Fruit fly (Drosophila melanogaster) whole organism, embryonic: ENCODE measurements around the gene CG43925.

ENCODE experiments used
- Bdp1 ChIP-seq: fragments of 200-800 bp; sonication (Bioruptor generic); optimal IDR thresholded peaks from 3 replicates; lab custom pipeline; 2016; ENCODE audit warnings: missing biosample characterization, missing genetic modification characterization
- CG12299 ChIP-seq: fragments of 200-800 bp; sonication (Bioruptor generic); optimal IDR thresholded peaks from 2 replicates; lab custom pipeline; 2018; ENCODE audit warnings: missing biosample characterization, mild to moderate bottlenecking, missing genetic modification characterization
- CG14441 ChIP-seq: fragments of 200-800 bp; sonication (Bioruptor generic); IDR thresholded peaks from 2 replicates; pipeline ENCODE4 v1.3.6; 2022; ENCODE audit warnings: missing biosample characterization, missing genetic modification characterization
- CG15514 ChIP-seq: fragments of 200-800 bp; sonication (Bioruptor generic); optimal IDR thresholded peaks from 3 replicates; lab custom pipeline; 2017; ENCODE audit warnings: missing biosample characterization, missing genetic modification characterization, mild to moderate bottlenecking, moderate library complexity, missing genetic modification reagents
- CG15696 ChIP-seq: fragments of 200-800 bp; sonication (Bioruptor generic); optimal IDR thresholded peaks from 2 replicates; lab custom pipeline; 2019; ENCODE audit warnings: missing biosample characterization, mild to moderate bottlenecking, missing genetic modification characterization, moderate library complexity
- CG17328 ChIP-seq: fragments of 200-800 bp; sonication (Bioruptor generic); IDR thresholded peaks from 2 replicates; pipeline ENCODE4 v1.3.6; 2022; ENCODE audit warnings: missing biosample characterization, missing genetic modification characterization
- CG17912 ChIP-seq: fragments of 200-800 bp; sonication (Bioruptor generic); optimal IDR thresholded peaks from 2 replicates; lab custom pipeline; 2018; ENCODE audit warnings: missing biosample characterization, mild to moderate bottlenecking, missing genetic modification characterization
- CG2202 ChIP-seq: fragments of 200-800 bp; sonication (Bioruptor generic); optimal IDR thresholded peaks from 2 replicates; lab custom pipeline; 2018; ENCODE audit warnings: missing biosample characterization, mild to moderate bottlenecking, missing genetic modification characterization
- CG2678 ChIP-seq: fragments of 200-800 bp; sonication (Bioruptor generic); optimal IDR thresholded peaks from 3 replicates; lab custom pipeline; 2019; ENCODE audit warnings: missing biosample characterization, mild to moderate bottlenecking, missing genetic modification characterization, moderate library complexity
- CG3065 ChIP-seq: fragments of 200-800 bp; sonication (Bioruptor generic); optimal IDR thresholded peaks from 2 replicates; lab custom pipeline; 2016; ENCODE audit warnings: missing biosample characterization, missing genetic modification characterization
- CG31365 ChIP-seq: fragments of 200-800 bp; sonication (Bioruptor generic); optimal IDR thresholded peaks from 2 replicates; lab custom pipeline; 2018; ENCODE audit warnings: missing biosample characterization, mild to moderate bottlenecking, missing genetic modification characterization
- CG34224 ChIP-seq: fragments of 200-800 bp; sonication (Bioruptor generic); IDR thresholded peaks from 3 replicates; pipeline ENCODE4 v1.3.6; 2022; ENCODE audit warnings: missing biosample characterization, missing genetic modification characterization; ENCODE audit not compliant: partially characterized antibody
- CG34422 ChIP-seq: fragments of 200-800 bp; sonication (Bioruptor generic); IDR thresholded peaks from 3 replicates; pipeline ENCODE4 v1.3.6; 2022; ENCODE audit warnings: missing biosample characterization, missing genetic modification characterization
- CG3847 ChIP-seq: fragments of 200-800 bp; sonication (Bioruptor generic); IDR thresholded peaks from 2 replicates; pipeline ENCODE4 v1.3.6; 2022; ENCODE audit warnings: missing biosample characterization, missing genetic modification characterization
- CG4854 ChIP-seq: fragments of 200-800 bp; sonication (Bioruptor generic); optimal IDR thresholded peaks from 2 replicates; lab custom pipeline; 2016; ENCODE audit warnings: missing biosample characterization, missing genetic modification characterization, inconsistent platforms
- CG5180 ChIP-seq: fragments of 200-800 bp; sonication (Bioruptor generic); optimal IDR thresholded peaks from 3 replicates; lab custom pipeline; 2017; ENCODE audit warnings: missing biosample characterization, missing genetic modification characterization, mild to moderate bottlenecking, moderate library complexity, missing genetic modification reagents
- CG6175 ChIP-seq: fragments of 200-800 bp; sonication (Bioruptor generic); IDR thresholded peaks from 3 replicates; pipeline ENCODE4 v1.3.6; 2022; ENCODE audit warnings: missing biosample characterization, missing genetic modification characterization
- CG7786 ChIP-seq: fragments of 200-800 bp; sonication (Bioruptor generic); optimal IDR thresholded peaks from 2 replicates; lab custom pipeline; 2016; ENCODE audit warnings: missing biosample characterization, missing genetic modification characterization
- CG7839 ChIP-seq: fragments of 200-800 bp; sonication (Bioruptor generic); optimal IDR thresholded peaks from 3 replicates; lab custom pipeline; 2018; ENCODE audit warnings: missing biosample characterization, mild to moderate bottlenecking, missing genetic modification characterization, moderate library complexity
- CG7928 ChIP-seq: fragments of 200-800 bp; sonication (Bioruptor generic); optimal IDR thresholded peaks from 2 replicates; lab custom pipeline; 2017; ENCODE audit warnings: missing biosample characterization, mild to moderate bottlenecking, missing genetic modification characterization
- CG8089 ChIP-seq: fragments of 200-800 bp; sonication (Bioruptor generic); optimal IDR thresholded peaks from 3 replicates; lab custom pipeline; 2016; ENCODE audit warnings: missing biosample characterization, missing genetic modification characterization
- CG8281 ChIP-seq: fragments of 200-800 bp; sonication (Bioruptor generic); optimal IDR thresholded peaks from 2 replicates; lab custom pipeline; 2018; ENCODE audit warnings: missing biosample characterization, mild to moderate bottlenecking, missing genetic modification characterization, moderate library complexity
- Fer1 ChIP-seq: fragments of 200-800 bp; sonication (Bioruptor generic); optimal IDR thresholded peaks from 2 replicates; lab custom pipeline; 2017; ENCODE audit warnings: missing biosample characterization, mild to moderate bottlenecking, missing genetic modification characterization
- Hr51 ChIP-seq, 2 experiments: fragments of 200-800 bp; sonication (Bioruptor generic); optimal IDR thresholded peaks; 2 replicates in 1 of 2; 3 replicates in 1 of 2; lab custom pipeline; 2016 to 2018; ENCODE audit warnings: missing biosample characterization in 2 of 2, missing genetic modification characterization in 2 of 2, mild to moderate bottlenecking in 1 of 2, moderate library complexity in 1 of 2
- Jarid2 ChIP-seq: fragments of 200-800 bp; sonication (Bioruptor generic); optimal IDR thresholded peaks from 3 replicates; lab custom pipeline; 2017; ENCODE audit warnings: mild to moderate bottlenecking, missing biosample characterization, missing genetic modification reagents, missing genetic modification characterization
- MTF-1 ChIP-seq: fragments of 200-800 bp; sonication (Bioruptor generic); optimal IDR thresholded peaks from 2 replicates; lab custom pipeline; 2018; ENCODE audit warnings: missing biosample characterization, mild to moderate bottlenecking, missing genetic modification characterization, borderline replicate concordance
- Med ChIP-seq: fragments of 200-800 bp; sonication (Bioruptor generic); peaks from one replicate; lab custom pipeline; 2016; ENCODE audit warnings: missing biosample characterization, missing genetic modification characterization, mild to moderate bottlenecking, inconsistent platforms, moderate library complexity
- Meics ChIP-seq: fragments of 200-800 bp; sonication (Bioruptor generic); optimal IDR thresholded peaks from 2 replicates; lab custom pipeline; 2017; ENCODE audit warnings: missing biosample characterization, mild to moderate bottlenecking, missing genetic modification characterization
- Opbp ChIP-seq: fragments of 200-800 bp; sonication (Bioruptor generic); IDR thresholded peaks from 3 replicates; pipeline ENCODE4 v1.3.6; 2022; ENCODE audit warnings: missing biosample characterization, missing genetic modification characterization; ENCODE audit not compliant: partially characterized antibody
- Taf1 ChIP-seq: fragments of 200-800 bp; sonication (Bioruptor generic); IDR thresholded peaks from 2 replicates; pipeline ENCODE4 v1.3.6; 2022; ENCODE audit warnings: missing biosample characterization, missing genetic modification characterization
- abd-A ChIP-seq: fragments of 200-800 bp; sonication (Bioruptor generic); optimal IDR thresholded peaks from 3 replicates; lab custom pipeline; 2019; ENCODE audit warnings: missing biosample characterization, mild to moderate bottlenecking, missing genetic modification characterization, moderate library complexity
- al ChIP-seq: fragments of 200-800 bp; sonication (Bioruptor generic); IDR thresholded peaks from 2 replicates; pipeline ENCODE4 v1.3.6; 2022; ENCODE audit warnings: missing biosample characterization, missing genetic modification characterization
- bigmax ChIP-seq: fragments of 200-800 bp; sonication (Bioruptor generic); optimal IDR thresholded peaks from 2 replicates; lab custom pipeline; 2018; ENCODE audit warnings: missing biosample characterization, mild to moderate bottlenecking, missing genetic modification characterization
- cg ChIP-seq: fragments of 200-800 bp; sonication (Bioruptor generic); optimal IDR thresholded peaks from 3 replicates; lab custom pipeline; 2019; ENCODE audit warnings: missing biosample characterization, mild to moderate bottlenecking, missing genetic modification characterization, moderate library complexity
- chinmo ChIP-seq: fragments of 200-800 bp; sonication (Bioruptor generic); IDR thresholded peaks from 4 replicates; pipeline ENCODE4 v1.3.6; 2022; ENCODE audit warnings: missing biosample characterization, missing genetic modification characterization; ENCODE audit not compliant: partially characterized antibody
- crc ChIP-seq: fragments of 200-800 bp; sonication (Bioruptor generic); optimal IDR thresholded peaks from 2 replicates; lab custom pipeline; 2016; ENCODE audit warnings: missing biosample characterization, missing genetic modification characterization
- dimm ChIP-seq: fragments of 200-800 bp; sonication (Bioruptor generic); IDR thresholded peaks from 2 replicates; pipeline ENCODE4 v1.3.6; 2022; ENCODE audit warnings: missing biosample characterization, missing genetic modification characterization
- dm ChIP-seq: fragments of 200-800 bp; sonication (Bioruptor generic); optimal IDR thresholded peaks from 3 replicates; lab custom pipeline; 2016; ENCODE audit warnings: missing biosample characterization, missing genetic modification characterization
- grn ChIP-seq: fragments of 200-800 bp; sonication (Bioruptor generic); optimal IDR thresholded peaks from 3 replicates; lab custom pipeline; 2017; ENCODE audit warnings: missing biosample characterization, missing genetic modification characterization
- hkb ChIP-seq, 2 experiments: fragments of 200-800 bp in 1 of 2; fragments of >200 bp in 1 of 2; sonication (Bioruptor generic) in 1 of 2; IDR thresholded peaks in 1 of 2; optimal IDR thresholded peaks in 1 of 2; 2 replicates each; pipeline versions ENCODE4 v1.3.6 to Lab custom; 2017 to 2022; ENCODE audit warnings: missing biosample characterization in 1 of 2, missing genetic modification characterization in 1 of 2
- hth ChIP-seq: fragments of >200 bp; optimal IDR thresholded peaks from 2 replicates; lab custom pipeline; 2017; ENCODE audit warnings: inconsistent platforms
- kay ChIP-seq: fragments of 200-800 bp; sonication (Bioruptor generic); optimal IDR thresholded peaks from 2 replicates; lab custom pipeline; 2016; ENCODE audit warnings: missing biosample characterization, missing genetic modification characterization
- peb ChIP-seq: fragments of 200-800 bp; sonication (Bioruptor generic); IDR thresholded peaks from 2 replicates; pipeline ENCODE4 v1.3.6; 2022; ENCODE audit warnings: missing biosample characterization, missing genetic modification characterization
- pita ChIP-seq: fragments of 200-800 bp; sonication (Bioruptor generic); optimal IDR thresholded peaks from 2 replicates; lab custom pipeline; 2017; ENCODE audit warnings: missing biosample characterization, mild to moderate bottlenecking, missing genetic modification characterization
- psq ChIP-seq: fragments of 200-800 bp; sonication (Bioruptor generic); optimal IDR thresholded peaks from 2 replicates; lab custom pipeline; 2017; ENCODE audit warnings: missing biosample characterization, missing genetic modification characterization
- sisA ChIP-seq: fragments of 200-800 bp; sonication (Bioruptor generic); IDR thresholded peaks from 2 replicates; pipeline ENCODE4 v1.3.6; 2022; ENCODE audit warnings: missing biosample characterization, missing genetic modification characterization
- sug ChIP-seq: fragments of 200-800 bp; optimal IDR thresholded peaks from 2 replicates; lab custom pipeline; 2019; ENCODE audit warnings: missing biosample characterization, mild to moderate bottlenecking, missing genetic modification characterization, moderate library complexity
- tll ChIP-seq, 2 experiments: fragments of 200-800 bp in 1 of 2; fragments of >200 bp in 1 of 2; sonication (Bioruptor generic) in 1 of 2; optimal IDR thresholded peaks; 2 replicates each; lab custom pipeline; 2017 to 2019; ENCODE audit warnings: missing biosample characterization in 2 of 2, missing genetic modification characterization in 2 of 2, mild to moderate bottlenecking in 1 of 2, moderate library complexity in 1 of 2
- usp ChIP-seq: fragments of >200 bp; optimal IDR thresholded peaks from 2 replicates; lab custom pipeline; 2017; ENCODE audit warnings: missing biosample characterization, missing genetic modification characterization
- zfh2 ChIP-seq: fragments of 200-800 bp; sonication (Bioruptor generic); optimal IDR thresholded peaks from 2 replicates; lab custom pipeline; 2016; ENCODE audit warnings: missing biosample characterization, missing genetic modification characterization

Gene CG43925

dm6 chr2L:13222225-13222648 is 46.0 kb downstream of the CG43925 start, which contains the start of the genes Ski6 and CG16812 (continued):
- TF ChIP-seq peb (GFP tag; lab: Robert Waterston, UW) (0 out of 2 replicates have a peak, but pooled peaks have one; percentile 12), CG5180 (GFP tag; lab: Kevin White, UChicago) (no peak), CG3847 (peak; percentile 69), CG15514 (peak; percentile 51), crc (GFP tag; lab: Kevin White, UChicago) (no peak), CG12299 (tag; lab: Kevin White, UChicago) (peak; percentile 65), kay (GFP tag; lab: Kevin White, UChicago) (peak; percentile 52), CG3065 (GFP tag; lab: Kevin White, UChicago) (peak; percentile 10), Fer1 (GFP tag; lab: Kevin White, UChicago) (no peak), Opbp (GFP tag; lab: Robert Waterston, UW) (peak; percentile 57; the same call in 2 of the 3 replicates), bigmax (no peak), dm (peak; percentile 43), zfh2 (peak; percentile 15), tll (GFP tag; optimal IDR thresholded peaks at IDR 0.05; lab: Kevin White, UChicago) (no peak), CG15696 (tag; lab: Kevin White, UChicago) (peak; percentile 73), abd-A (tag; lab: Kevin White, UChicago) (no peak), chinmo (GFP tag; lab: Robert Waterston, UW) (no peak), Bdp1 (GFP tag; lab: Kevin White, UChicago) (no peak), dimm (GFP tag; lab: Robert Waterston, UW) (no peak), pita (no peak), CG31365 (no peak), CG34422 (no peak), Jarid2 (no peak), hth (lab: Kevin White, UChicago) (no peak), CG2678 (tag; lab: Kevin White, UChicago) (no peak), CG6175 (GFP tag; lab: Robert Waterston, UW) (no peak), Taf1 (GFP tag; lab: Robert Waterston, UW) (no peak), cg (no peak), grn (GFP tag; lab: Kevin White, UChicago) (no peak), CG14441 (peak; percentile 54), CG7786 (peak; percentile 12), MTF-1 (GFP tag; lab: Kevin White, UChicago) (peak; percentile 68), Meics (peak; percentile 48), CG4854 (GFP tag; lab: Kevin White, UChicago) (no peak), CG8089 (GFP tag; lab: Kevin White, UChicago) (no peak), Med (GFP tag; lab: Kevin White, UChicago) (peak; percentile 84), CG17912 (GFP tag; lab: Kevin White, UChicago) (no peak), CG8281 (no peak), Hr51 (GFP tag; optimal IDR thresholded peaks at IDR 0.05; lab: Kevin White, UChicago) (no peak), al (GFP tag; lab: Robert Waterston, UW) (peak; percentile 58), sug (no peak), hkb (optimal IDR thresholded peaks at IDR 0.05; lab: Kevin White, UChicago) (no peak), hkb (GFP tag; IDR thresholded peaks at IDR 0.05; lab: Robert Waterston, UW) (peak; percentile 69), usp (GFP tag; lab: Kevin White, UChicago) (no peak), CG7839 (tag; lab: Kevin White, UChicago) (no peak), sisA (GFP tag; lab: Robert Waterston, UW) (0 out of 2 replicates have a peak, but pooled peaks have one; percentile 16), psq (GFP tag; lab: Kevin White, UChicago) (peak; percentile 21), CG34224 (GFP tag; lab: Robert Waterston, UW) (0 out of 3 replicates have a peak, but pooled peaks have one; percentile 31), CG17328 (peak; percentile 68), CG2202 (tag; lab: Kevin White, UChicago) (peak; percentile 43), CG7928 (GFP tag; lab: Kevin White, UChicago) (no peak)
